Worm (Caenorhabditis elegans) whole organism, mixed stage, embryonic: Measurements from ENCODE around the gene nhr-20.

ENCODE experiments used
- M03D4.4 ChIP-seq: sonication (generic microtip); optimal IDR thresholded peaks from 2 replicates; lab custom pipeline; 2017; ENCODE audit warnings: mild to moderate bottlenecking, missing genetic modification characterization, missing compliant biosample characterization
- bed-3 ChIP-seq: fragments of 200-800 bp; sonication (Bioruptor generic); optimal IDR thresholded peaks from 3 replicates; lab custom pipeline; 2018; ENCODE audit warnings: mild to moderate bottlenecking, missing genetic modification characterization, moderate library complexity, missing compliant biosample characterization
- blmp-1 ChIP-seq: fragments of 150-350 bp; optimal IDR thresholded peaks from 2 replicates; lab custom pipeline; 2014; ENCODE audit warnings: missing biosample characterization, missing genetic modification characterization
- ceh-39 ChIP-seq: fragments of 150-350 bp; optimal IDR thresholded peaks from 2 replicates; lab custom pipeline; 2014; ENCODE audit warnings: missing biosample characterization, missing genetic modification characterization
- ceh-43 ChIP-seq: fragments of 200-800 bp; sonication (Bioruptor generic); optimal IDR thresholded peaks from 2 replicates; lab custom pipeline; 2018; ENCODE audit warnings: mild to moderate bottlenecking, missing genetic modification characterization, moderate library complexity, missing compliant biosample characterization
- ceh-83 ChIP-seq: fragments of 200-800 bp; sonication (Bioruptor generic); optimal IDR thresholded peaks from 2 replicates; lab custom pipeline; 2018; ENCODE audit warnings: mild to moderate bottlenecking, missing genetic modification characterization, missing compliant biosample characterization
- cnd-1 ChIP-seq: fragments of 200-800 bp; sonication (Bioruptor generic); optimal IDR thresholded peaks from 2 replicates; lab custom pipeline; 2018; ENCODE audit warnings: mild to moderate bottlenecking, missing genetic modification characterization, missing compliant biosample characterization
- drap-1 ChIP-seq: fragments of 200-800 bp; sonication (Bioruptor generic); optimal IDR thresholded peaks from 3 replicates; lab custom pipeline; 2018; ENCODE audit warnings: mild to moderate bottlenecking, missing genetic modification characterization, missing compliant biosample characterization
- elt-1 ChIP-seq: sonication (generic microtip); optimal IDR thresholded peaks from 2 replicates; lab custom pipeline; 2017; ENCODE audit warnings: missing genetic modification characterization, mild to moderate bottlenecking, missing compliant biosample characterization, antibody characterized with exemption, moderate library complexity, borderline replicate concordance; ENCODE audit not compliant: insufficient read depth
- elt-3 ChIP-seq: fragments of 150-350 bp; optimal IDR thresholded peaks from 2 replicates; lab custom pipeline; 2014; ENCODE audit warnings: missing biosample characterization, missing genetic modification characterization
- flh-1 ChIP-seq: fragments of 200-800 bp; sonication (Bioruptor generic); optimal IDR thresholded peaks from 2 replicates; lab custom pipeline; 2018; ENCODE audit warnings: mild to moderate bottlenecking, missing genetic modification characterization, moderate library complexity, missing compliant biosample characterization
- ham-2 ChIP-seq: fragments of 200-800 bp; sonication (Bioruptor generic); optimal IDR thresholded peaks from 2 replicates; lab custom pipeline; 2018; ENCODE audit warnings: mild to moderate bottlenecking, missing genetic modification characterization, missing compliant biosample characterization
- lin-13 ChIP-seq: fragments of 150-350 bp; optimal IDR thresholded peaks from 2 replicates; lab custom pipeline; 2014; ENCODE audit warnings: missing biosample characterization, missing genetic modification characterization
- lin-32 ChIP-seq: fragments of 200-800 bp; sonication (Bioruptor generic); optimal IDR thresholded peaks from 2 replicates; lab custom pipeline; 2018; ENCODE audit warnings: mild to moderate bottlenecking, missing genetic modification characterization, missing compliant biosample characterization
- lsy-2 ChIP-seq: fragments of 150-350 bp; optimal IDR thresholded peaks from 2 replicates; lab custom pipeline; 2014; ENCODE audit warnings: missing biosample characterization, missing genetic modification characterization
- mab-5 ChIP-seq: fragments of 150-350 bp; optimal IDR thresholded peaks from 2 replicates; lab custom pipeline; 2014; ENCODE audit warnings: missing biosample characterization, missing genetic modification characterization
- mep-1 ChIP-seq: fragments of 150-350 bp; optimal IDR thresholded peaks from 2 replicates; lab custom pipeline; 2017; ENCODE audit warnings: missing biosample characterization, missing genetic modification reagents, missing genetic modification characterization, inconsistent platforms
- mls-2 ChIP-seq: sonication (generic microtip); optimal IDR thresholded peaks from 2 replicates; lab custom pipeline; 2016; ENCODE audit warnings: mild to moderate bottlenecking, missing genetic modification characterization, moderate library complexity, missing compliant biosample characterization
- nhr-2 ChIP-seq: fragments of 150-350 bp; optimal IDR thresholded peaks from 2 replicates; lab custom pipeline; 2014; ENCODE audit warnings: missing biosample characterization, missing genetic modification characterization
- nhr-237 ChIP-seq: fragments of 150-350 bp; optimal IDR thresholded peaks from 2 replicates; lab custom pipeline; 2014; ENCODE audit warnings: missing biosample characterization, missing genetic modification characterization
- nhr-28 ChIP-seq: fragments of 150-350 bp; optimal IDR thresholded peaks from 2 replicates; lab custom pipeline; 2014; ENCODE audit warnings: missing biosample characterization, missing genetic modification characterization
- nhr-76 ChIP-seq: sonication (generic microtip); optimal IDR thresholded peaks from 2 replicates; lab custom pipeline; 2017; ENCODE audit warnings: missing biosample characterization, missing genetic modification characterization
- pha-4 ChIP-seq: fragments of 150-350 bp; optimal IDR thresholded peaks from 2 replicates; lab custom pipeline; 2018; ENCODE audit warnings: missing biosample characterization, missing genetic modification reagents, missing genetic modification characterization
- sem-2 ChIP-seq: fragments of 200-800 bp; sonication (Bioruptor generic); optimal IDR thresholded peaks from 2 replicates; lab custom pipeline; 2018; ENCODE audit warnings: mild to moderate bottlenecking, missing genetic modification characterization, missing compliant biosample characterization
- tbx-8 ChIP-seq: fragments of 200-800 bp; sonication (Bioruptor generic); optimal IDR thresholded peaks from 2 replicates; lab custom pipeline; 2018; ENCODE audit warnings: mild to moderate bottlenecking, missing genetic modification characterization, moderate library complexity, missing compliant biosample characterization
- unc-39 ChIP-seq: fragments of 150-350 bp; optimal IDR thresholded peaks from 2 replicates; lab custom pipeline; 2014; ENCODE audit warnings: missing biosample characterization, missing genetic modification characterization
- unc-62 ChIP-seq: fragments of 150-350 bp; optimal IDR thresholded peaks from 2 replicates; lab custom pipeline; 2014; ENCODE audit warnings: missing biosample characterization, missing genetic modification reagents, missing genetic modification characterization
- ztf-11 ChIP-seq: fragments of 150-350 bp; optimal IDR thresholded peaks from 2 replicates; lab custom pipeline; 2014; ENCODE audit warnings: missing biosample characterization, missing genetic modification characterization

Gene nhr-20

DNA sequence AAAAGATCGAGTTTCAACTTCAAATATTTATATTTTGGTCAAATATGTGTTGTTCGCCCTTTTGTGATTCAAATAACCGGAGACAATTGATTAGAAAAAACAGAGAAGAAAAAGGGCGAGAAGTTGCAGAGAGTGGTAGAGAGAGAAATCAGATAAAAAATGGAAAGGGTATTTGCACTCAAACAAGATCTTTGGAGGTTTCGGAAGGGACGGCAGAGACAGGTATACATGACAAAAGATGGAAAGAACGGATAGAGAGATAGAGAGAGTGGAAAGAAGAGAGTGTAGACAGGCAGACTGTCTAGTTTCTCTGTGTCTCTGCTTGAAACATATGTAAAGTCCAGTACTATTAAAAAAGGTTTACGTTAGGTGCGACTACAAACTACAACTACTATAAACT is 3.2 kb upstream of the nhr-20 start:
- TF ChIP-seq lin-13 (tag; lab: Kevin White, UChicago), result peak; percentile 32
- TF ChIP-seq ceh-39, result no peak
- peak; percentile 22 for TF ChIP-seq mep-1 (tag; lab: Kevin White, UChicago)
- TF ChIP-seq unc-62 (GFP tag; lab: Kevin White, UChicago), result peak; percentile 2
- peak; percentile 38 for TF ChIP-seq elt-1 (tag; lab: Kevin White, UChicago)
- no peak for TF ChIP-seq blmp-1 (tag; lab: Kevin White, UChicago)
- no peak for TF ChIP-seq nhr-2 (tag; lab: Kevin White, UChicago)
- no peak for TF ChIP-seq ztf-11 (tag; lab: Kevin White, UChicago)
- no peak for TF ChIP-seq nhr-237
- TF ChIP-seq ceh-43 (GFP tag; lab: Kevin White, UChicago), result no peak
- TF ChIP-seq M03D4.4 (tag; lab: Kevin White, UChicago), result no peak

DNA sequence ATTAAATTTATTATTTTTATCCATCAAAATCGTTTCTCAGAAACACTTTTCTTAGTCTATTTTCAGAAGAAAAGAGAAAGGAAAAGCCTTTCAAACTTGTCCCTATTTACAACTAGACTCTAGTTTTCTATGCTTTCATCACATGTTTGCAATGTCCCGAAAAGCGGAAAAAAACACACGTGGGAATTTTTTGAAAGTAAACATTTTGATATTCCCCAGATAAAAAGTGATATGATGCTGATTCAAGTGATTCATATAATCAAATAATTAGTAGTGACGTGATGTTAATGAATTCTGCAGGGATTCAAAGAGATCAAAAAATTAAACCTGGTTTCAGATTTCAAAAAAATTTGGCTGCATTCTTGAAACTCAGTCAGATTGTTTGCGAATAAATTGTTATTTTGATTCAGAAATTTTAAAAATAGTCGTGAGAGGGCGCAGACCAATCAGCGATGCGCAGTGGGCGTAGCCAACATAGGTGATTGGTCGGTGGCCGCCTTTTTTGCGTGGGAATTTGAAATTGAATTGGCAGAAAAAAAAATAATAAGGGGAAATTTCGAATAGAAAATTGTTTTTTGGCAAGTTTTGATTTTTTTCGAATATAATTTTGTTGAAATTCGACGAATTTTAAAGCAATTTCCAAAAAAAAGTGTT is 1.8 kb upstream of the nhr-20 start:
- TF ChIP-seq flh-1 (GFP tag; lab: Kevin White, UChicago), result no peak

DNA sequence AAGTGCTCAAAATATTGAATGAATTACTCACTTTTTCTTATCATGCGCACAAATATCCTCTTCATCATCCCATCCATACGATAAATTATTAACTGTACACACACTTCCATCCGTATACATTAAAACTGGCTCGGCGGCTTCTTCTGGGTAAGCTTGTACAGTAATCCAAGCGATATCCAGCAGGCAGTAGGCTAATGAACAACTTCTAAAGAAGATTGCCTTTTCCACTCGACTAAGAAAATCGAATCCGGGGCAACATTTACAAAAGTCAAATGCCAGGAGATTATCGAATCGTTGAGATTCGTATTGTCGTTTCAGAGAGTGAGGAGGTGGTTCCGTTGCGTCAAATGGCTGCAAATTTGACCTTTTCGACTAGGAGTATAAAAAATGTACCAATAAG is 1.6 kb downstream of the nhr-20 start:
- TF ChIP-seq ztf-11 (tag; lab: Kevin White, UChicago) (no peak), nhr-28 (tag; lab: Kevin White, UChicago) (no peak), drap-1 (GFP tag; lab: Kevin White, UChicago) (no peak), elt-3 (tag; lab: Kevin White, UChicago) (no peak), pha-4 (no peak), lsy-2 (no peak), ham-2 (no peak), cnd-1 (tag; lab: Kevin White, UChicago) (no peak), tbx-8 (GFP tag; lab: Kevin White, UChicago) (no peak), bed-3 (GFP tag; lab: Kevin White, UChicago) (no peak), mls-2 (tag; lab: Kevin White, UChicago) (no peak), lin-32 (GFP tag; lab: Kevin White, UChicago) (no peak), mep-1 (tag; lab: Kevin White, UChicago) (no peak), M03D4.4 (tag; lab: Kevin White, UChicago) (no peak)

DNA sequence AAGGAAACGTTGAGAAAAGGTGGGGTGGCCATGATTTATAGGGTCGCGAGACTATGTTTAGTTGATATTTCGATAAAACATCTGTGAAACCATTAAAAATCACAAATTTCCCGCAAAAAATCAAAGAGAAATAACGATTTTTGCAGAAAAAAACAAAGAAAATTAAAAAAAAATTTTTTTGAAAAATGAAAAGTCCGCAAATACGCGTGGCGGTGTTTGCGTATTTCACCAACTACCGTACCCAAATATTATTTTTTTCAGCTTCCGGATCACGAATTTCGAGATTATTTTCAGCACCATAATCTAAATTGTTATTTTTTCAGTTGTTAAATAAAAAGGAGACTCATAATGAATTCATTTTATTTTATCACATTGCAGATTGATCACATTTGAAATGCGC is 2.9 kb downstream of the nhr-20 start:
- TF ChIP-seq tbx-8 (GFP tag; lab: Kevin White, UChicago) (no peak), lsy-2 (peak; percentile 52), flh-1 (GFP tag; lab: Kevin White, UChicago) (no peak), ham-2 (no peak)

DNA sequence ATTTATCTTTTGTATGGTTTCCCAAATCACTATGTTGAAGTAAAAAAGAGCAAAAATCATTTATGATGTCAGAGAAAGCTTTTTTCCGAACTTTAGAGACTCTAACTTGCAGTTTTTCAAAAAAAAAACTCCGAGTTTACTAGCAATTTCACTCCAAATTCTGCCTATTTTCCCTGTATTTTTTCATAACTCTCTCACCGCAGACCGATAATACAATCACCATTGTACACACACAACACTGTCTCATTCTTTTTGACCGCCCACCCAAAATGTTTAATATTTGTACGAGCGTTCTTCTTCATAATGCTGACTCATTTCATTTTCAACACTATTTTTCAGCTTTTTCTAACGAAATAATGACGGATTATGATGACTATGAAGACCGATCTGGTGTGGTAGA is 4.2 kb downstream of the nhr-20 start, which contains the start of gene F43C1.5:
TSS of gene F43C1.5 (plus strand) at position 301 of the 400 bp plus-strand sequence.
- TF ChIP-seq mls-2 (tag; lab: Kevin White, UChicago) (no peak), lin-13 (tag; lab: Kevin White, UChicago) (no peak), flh-1 (GFP tag; lab: Kevin White, UChicago) (no peak), drap-1 (GFP tag; lab: Kevin White, UChicago) (no peak), nhr-76 (tag; lab: Kevin White, UChicago) (no peak), lsy-2 (no peak), nhr-2 (tag; lab: Kevin White, UChicago) (no peak), sem-2 (GFP tag; lab: Kevin White, UChicago) (no peak), unc-39 (tag; lab: Kevin White, UChicago) (no peak), ham-2 (no peak), ceh-83 (GFP tag; lab: Kevin White, UChicago) (no peak), ceh-43 (GFP tag; lab: Kevin White, UChicago) (no peak)

DNA sequence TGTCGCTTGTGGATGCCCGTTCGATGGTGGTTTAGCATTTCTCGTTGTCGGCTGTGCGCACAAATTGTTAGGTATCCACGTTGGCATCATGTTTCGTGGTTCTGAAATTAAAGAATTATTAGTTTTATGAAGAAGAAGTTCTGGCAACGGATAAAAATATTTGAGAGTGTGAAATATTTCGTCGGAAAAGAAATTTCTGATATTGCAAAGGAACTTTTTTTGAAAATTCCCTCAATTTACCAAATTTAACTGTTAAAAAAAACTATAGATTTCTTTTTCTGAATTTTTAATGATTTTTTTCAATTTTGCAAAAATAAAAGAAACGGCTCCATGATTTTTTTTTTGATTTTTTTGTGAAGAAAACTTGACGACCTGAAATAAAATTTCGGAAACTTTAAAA is 5.0 kb downstream of the nhr-20 start, which contains the start of gene mpk-1:
TSS of gene mpk-1 (minus strand) at position 101 of the 400 bp plus-strand sequence.
- TF ChIP-seq elt-1 (tag; lab: Kevin White, UChicago) (no peak), cnd-1 (tag; lab: Kevin White, UChicago) (no peak), lsy-2 (no peak), nhr-76 (tag; lab: Kevin White, UChicago) (no peak), blmp-1 (tag; lab: Kevin White, UChicago) (no peak), elt-3 (tag; lab: Kevin White, UChicago) (no peak), mep-1 (tag; lab: Kevin White, UChicago) (no peak), nhr-28 (tag; lab: Kevin White, UChicago) (no peak), mab-5 (tag; lab: Kevin White, UChicago) (no peak), nhr-237 (no peak), ceh-39 (no peak), lin-32 (GFP tag; lab: Kevin White, UChicago) (no peak)
